Worm (Caenorhabditis elegans): ENCODE measurements around the gene fos-1.
"Not testable (repeated sequence)": the region's sequence is repeated elsewhere in the genome, so short reads cannot be mapped to it uniquely, and the experiment has no call there.

- not testable (repeated sequence) for TF ChIP-seq T22C8.4, tab-1, flt-1 (GFP tag; IDR thresholded peaks at IDR 0.05)
Observed at ce11 chrV:6038405-6039151, 35.2 kb downstream of the fos-1 start, which contains the start of gene F29G9.1.
